Worm (Caenorhabditis elegans) whole organism, L4 larva: ENCODE measurements around the gene fum-1.

ENCODE experiments used
- F49E8.2 ChIP-seq: sonication (generic microtip); optimal IDR thresholded peaks from 2 replicates; lab custom pipeline; 2016; ENCODE audit warnings: missing compliant biosample characterization, mild to moderate bottlenecking, missing genetic modification characterization, borderline replicate concordance
- ZK546.5 ChIP-seq, 2 experiments: sonication (generic microtip); optimal IDR thresholded peaks; 2 replicates each; lab custom pipeline; 2017; ENCODE audit warnings: missing biosample characterization in 2 of 2, missing genetic modification characterization in 2 of 2
- attf-4 ChIP-seq: sonication (generic microtip); optimal IDR thresholded peaks from 3 replicates; lab custom pipeline; 2017; ENCODE audit warnings: missing biosample characterization, missing genetic modification characterization
- ceh-20 ChIP-seq: fragments of 200-800 bp; sonication (Bioruptor generic); IDR thresholded peaks from 2 replicates; pipeline ENCODE4 v1.3.6; 2022; ENCODE audit warnings: missing genetic modification reagents, missing genetic modification characterization, missing compliant biosample characterization
- lin-15B ChIP-seq: fragments of 150-350 bp; sonication (generic microtip); optimal IDR thresholded peaks from 3 replicates; lab custom pipeline; 2014; ENCODE audit warnings: missing biosample characterization, missing genetic modification characterization
- lir-3 ChIP-seq: sonication (generic microtip); optimal IDR thresholded peaks from 2 replicates; lab custom pipeline; 2016; ENCODE audit warnings: mild to moderate bottlenecking, missing genetic modification characterization, missing compliant biosample characterization
- mes-2 ChIP-seq: sonication (generic microtip); optimal IDR thresholded peaks from 2 replicates; lab custom pipeline; 2016; ENCODE audit warnings: missing genotype, mild to moderate bottlenecking, missing genetic modification characterization, missing compliant biosample characterization; ENCODE audit not compliant: poor library complexity, severe bottlenecking
- nhr-237 ChIP-seq: sonication (generic microtip); optimal IDR thresholded peaks from 2 replicates; lab custom pipeline; 2017; ENCODE audit warnings: missing biosample characterization, missing genetic modification characterization
- unc-39 ChIP-seq: sonication (generic microtip); optimal IDR thresholded peaks from 2 replicates; lab custom pipeline; 2017; ENCODE audit warnings: missing biosample characterization, missing genetic modification characterization
- ztf-11 ChIP-seq: fragments of 150-350 bp; optimal IDR thresholded peaks from 2 replicates; lab custom pipeline; 2014; ENCODE audit warnings: missing biosample characterization, missing genetic modification characterization

DNA sequence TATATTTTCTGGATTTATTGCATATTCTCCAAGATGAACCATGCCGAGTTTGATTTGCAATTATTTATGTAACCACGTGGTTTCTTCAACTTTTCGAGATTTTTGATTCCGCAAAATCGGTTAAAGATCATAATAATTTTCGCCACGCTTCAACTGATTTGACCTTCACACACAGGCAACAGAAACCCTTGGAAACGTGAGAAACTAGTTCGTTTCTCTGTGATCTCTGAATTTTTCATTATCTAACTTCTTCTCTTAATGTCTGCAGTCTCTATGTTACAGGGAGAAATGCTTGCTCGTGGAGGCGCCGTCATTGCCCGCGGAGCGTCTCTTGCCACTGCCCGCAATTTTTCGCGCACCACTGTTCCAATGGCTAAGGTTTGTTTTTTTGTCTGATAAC, at the start of gene fum-1:
- TF ChIP-seq nhr-237 (tag; lab: Kevin White, UChicago) (no peak), ceh-20 (GFP tag; lab: Robert Waterston, UW) (no peak), lir-3 (tag; lab: Kevin White, UChicago) (no peak), unc-39 (no peak), mes-2 (tag; lab: Kevin White, UChicago) (peak; percentile 55), ZK546.5 (tag; optimal IDR thresholded peaks at IDR 0.05; lab: Kevin White, UChicago) (no peak), ztf-11 (tag; lab: Kevin White, UChicago) (no peak), F49E8.2 (tag; lab: Kevin White, UChicago) (no peak), attf-4 (no peak), lin-15B (tag; lab: Kevin White, UChicago) (no peak)
